Fruit fly (Drosophila melanogaster) whole organism, embryonic: Measurements from ENCODE around the gene Tctp.
A peak's percentile ranks its signal among the peaks of the same experiment; 100 is the strongest.

ENCODE experiments used
- Asciz ChIP-seq: fragments of 200-800 bp; sonication (Bioruptor generic); optimal IDR thresholded peaks from 2 replicates; lab custom pipeline; 2017; ENCODE audit warnings: missing biosample characterization, mild to moderate bottlenecking, missing genetic modification characterization, missing genetic modification reagents
- CG10147 ChIP-seq: fragments of 200-800 bp; sonication (Bioruptor generic); optimal IDR thresholded peaks from 2 replicates; lab custom pipeline; 2019; ENCODE audit warnings: missing biosample characterization, mild to moderate bottlenecking, missing genetic modification characterization, moderate library complexity
- CG11093 ChIP-seq: fragments of 200-800 bp; sonication (Bioruptor generic); IDR thresholded peaks from 3 replicates; pipeline ENCODE4 v1.3.6; 2022; ENCODE audit warnings: missing biosample characterization, missing genetic modification characterization
- CG11456 ChIP-seq: fragments of 200-800 bp; sonication (Bioruptor generic); IDR thresholded peaks from 3 replicates; pipeline ENCODE4 v1.3.6; 2022; ENCODE audit warnings: missing biosample characterization, missing genetic modification characterization
- CG11696 ChIP-seq: fragments of 200-800 bp; sonication (Bioruptor generic); IDR thresholded peaks from 2 replicates; pipeline ENCODE4 v1.3.6; 2022; ENCODE audit warnings: missing biosample characterization, missing genetic modification characterization
- CG12236 ChIP-seq: fragments of 200-800 bp; sonication (Bioruptor generic); optimal IDR thresholded peaks from 2 replicates; lab custom pipeline; 2016; ENCODE audit warnings: missing biosample characterization, missing genetic modification characterization
- CG13624 ChIP-seq: fragments of 200-800 bp; sonication (Bioruptor generic); optimal IDR thresholded peaks from 2 replicates; lab custom pipeline; 2016; ENCODE audit warnings: missing biosample characterization, missing genetic modification characterization
- CG14710 ChIP-seq: fragments of 200-800 bp; sonication (Bioruptor generic); optimal IDR thresholded peaks from 3 replicates; lab custom pipeline; 2019; ENCODE audit warnings: missing biosample characterization, mild to moderate bottlenecking, missing genetic modification characterization, moderate library complexity
- CG15011 ChIP-seq: fragments of 200-800 bp; sonication (Bioruptor generic); optimal IDR thresholded peaks from 3 replicates; lab custom pipeline; 2018; ENCODE audit warnings: missing biosample characterization, mild to moderate bottlenecking, missing genetic modification characterization
- CG1529 ChIP-seq: fragments of 200-800 bp; sonication (Bioruptor generic); optimal IDR thresholded peaks from 3 replicates; lab custom pipeline; 2018; ENCODE audit warnings: missing biosample characterization, missing genetic modification characterization
- CG17186 ChIP-seq: fragments of 200-800 bp; sonication (Bioruptor generic); optimal IDR thresholded peaks from 3 replicates; lab custom pipeline; 2017; ENCODE audit warnings: missing biosample characterization, missing genetic modification reagents, missing genetic modification characterization
- CG17802 ChIP-seq: fragments of 200-800 bp; sonication (Bioruptor generic); optimal IDR thresholded peaks from 2 replicates; lab custom pipeline; 2018; ENCODE audit warnings: missing biosample characterization, mild to moderate bottlenecking, missing genetic modification characterization, moderate library complexity
- CG2116 ChIP-seq: fragments of 200-800 bp; sonication (Bioruptor generic); optimal IDR thresholded peaks from 3 replicates; lab custom pipeline; 2018; ENCODE audit warnings: missing biosample characterization, mild to moderate bottlenecking, missing genetic modification characterization
- CG32532 ChIP-seq: fragments of 200-800 bp; sonication (Bioruptor generic); IDR thresholded peaks from 2 replicates; pipeline ENCODE4 v1.3.6; 2022; ENCODE audit warnings: missing biosample characterization, missing genetic modification characterization
- CG3281 ChIP-seq: fragments of 200-800 bp; sonication (Bioruptor generic); optimal IDR thresholded peaks from 3 replicates; lab custom pipeline; 2017; ENCODE audit warnings: missing biosample characterization, mild to moderate bottlenecking, missing genetic modification characterization
- CG33557 ChIP-seq: fragments of 200-800 bp; sonication (Bioruptor generic); optimal IDR thresholded peaks from 2 replicates; lab custom pipeline; 2019; ENCODE audit warnings: missing biosample characterization, mild to moderate bottlenecking, missing genetic modification characterization, moderate library complexity
- CG34376 ChIP-seq: fragments of 200-800 bp; sonication (Bioruptor generic); optimal IDR thresholded peaks from 2 replicates; lab custom pipeline; 2018; ENCODE audit warnings: missing biosample characterization, mild to moderate bottlenecking, missing genetic modification characterization
- CG34422 ChIP-seq: fragments of 200-800 bp; sonication (Bioruptor generic); IDR thresholded peaks from 3 replicates; pipeline ENCODE4 v1.3.6; 2022; ENCODE audit warnings: missing biosample characterization, missing genetic modification characterization
- CG3847 ChIP-seq: fragments of 200-800 bp; sonication (Bioruptor generic); IDR thresholded peaks from 2 replicates; pipeline ENCODE4 v1.3.6; 2022; ENCODE audit warnings: missing biosample characterization, missing genetic modification characterization
- CG4730 ChIP-seq: fragments of 200-800 bp; sonication (Bioruptor generic); IDR thresholded peaks from 2 replicates; pipeline ENCODE4 v1.3.6; 2022; ENCODE audit warnings: missing biosample characterization, missing genetic modification characterization
- CG4820 ChIP-seq: fragments of 200-800 bp; sonication (Bioruptor generic); optimal IDR thresholded peaks from 3 replicates; lab custom pipeline; 2016; ENCODE audit warnings: missing biosample characterization, missing genetic modification characterization
- ERR ChIP-seq: fragments of 200-800 bp; sonication (Bioruptor generic); optimal IDR thresholded peaks from 2 replicates; lab custom pipeline; 2016; ENCODE audit warnings: missing biosample characterization, missing genetic modification characterization
- Eip74EF ChIP-seq, 2 experiments: fragments of 200-800 bp in 1 of 2; fragments of >200 bp in 1 of 2; sonication (Bioruptor generic) in 1 of 2; optimal IDR thresholded peaks; 2 replicates each; lab custom pipeline; 2017 to 2019; ENCODE audit warnings: missing biosample characterization in 2 of 2, missing genetic modification characterization in 2 of 2, mild to moderate bottlenecking in 1 of 2, moderate library complexity in 1 of 2
- HHEX ChIP-seq: fragments of 200-800 bp; sonication (Bioruptor generic); optimal IDR thresholded peaks from 3 replicates; lab custom pipeline; 2017; ENCODE audit warnings: missing biosample characterization, mild to moderate bottlenecking, missing genetic modification characterization, missing genetic modification reagents
- Hey ChIP-seq: fragments of 200-800 bp; sonication (Bioruptor generic); optimal IDR thresholded peaks from 3 replicates; lab custom pipeline; 2018; ENCODE audit warnings: missing biosample characterization, mild to moderate bottlenecking, missing genetic modification characterization
- Hsf ChIP-seq: fragments of 200-800 bp; sonication (Bioruptor generic); optimal IDR thresholded peaks from 3 replicates; lab custom pipeline; 2016; ENCODE audit warnings: missing biosample characterization, missing genetic modification characterization
- Mrtf ChIP-seq: fragments of 200-800 bp; sonication (Bioruptor generic); IDR thresholded peaks from 3 replicates; pipeline ENCODE4 v1.3.6; 2022; ENCODE audit warnings: missing biosample characterization, missing genetic modification characterization
- Rfx ChIP-seq: fragments of 200-800 bp; sonication (Bioruptor generic); IDR thresholded peaks from 2 replicates; pipeline ENCODE4 v1.3.6; 2022; ENCODE audit warnings: missing biosample characterization, missing genetic modification characterization
- Six4 ChIP-seq: fragments of 200-800 bp; sonication (Bioruptor generic); optimal IDR thresholded peaks from 2 replicates; lab custom pipeline; 2016; ENCODE audit warnings: missing biosample characterization, missing genetic modification characterization
- al ChIP-seq: fragments of 200-800 bp; sonication (Bioruptor generic); IDR thresholded peaks from 2 replicates; pipeline ENCODE4 v1.3.6; 2022; ENCODE audit warnings: missing biosample characterization, missing genetic modification characterization
- bcd ChIP-seq: fragments of 200-800 bp; sonication (Bioruptor generic); optimal IDR thresholded peaks from 2 replicates; lab custom pipeline; 2017; ENCODE audit warnings: missing biosample characterization, mild to moderate bottlenecking, missing genetic modification characterization
- chif ChIP-seq, 2 experiments: fragments of 200-800 bp; sonication (Bioruptor generic); optimal IDR thresholded peaks; 3 replicates each; lab custom pipeline; 2016; ENCODE audit warnings: missing biosample characterization in 2 of 2, missing genetic modification characterization in 2 of 2
- esg ChIP-seq: fragments of 200-800 bp; sonication (Bioruptor generic); conservative IDR thresholded peaks from 2 replicates; pipeline ENCODE4 v1.3.6; 2022; ENCODE audit warnings: missing biosample characterization, missing genetic modification characterization
- fd96Cb ChIP-seq: fragments of 200-800 bp; sonication (Bioruptor generic); optimal IDR thresholded peaks from 2 replicates; lab custom pipeline; 2018; ENCODE audit warnings: missing biosample characterization, mild to moderate bottlenecking, missing genetic modification characterization, moderate library complexity
- grn ChIP-seq: fragments of 200-800 bp; sonication (Bioruptor generic); optimal IDR thresholded peaks from 3 replicates; lab custom pipeline; 2017; ENCODE audit warnings: missing biosample characterization, missing genetic modification characterization
- ham ChIP-seq: fragments of 200-800 bp; sonication (Bioruptor generic); IDR thresholded peaks from 2 replicates; pipeline ENCODE4 v1.3.6; 2022; ENCODE audit warnings: missing biosample characterization, missing genetic modification characterization
- her ChIP-seq: fragments of 200-800 bp; sonication (Bioruptor generic); optimal IDR thresholded peaks from 2 replicates; lab custom pipeline; 2016; ENCODE audit warnings: missing biosample characterization, missing genetic modification characterization
- ind ChIP-seq: fragments of 200-800 bp; sonication (Bioruptor generic); optimal IDR thresholded peaks from 3 replicates; lab custom pipeline; 2016; ENCODE audit warnings: missing biosample characterization, missing genetic modification characterization
- jumu ChIP-seq: fragments of 200-800 bp; sonication (Bioruptor generic); optimal IDR thresholded peaks from 3 replicates; lab custom pipeline; 2016; ENCODE audit warnings: missing biosample characterization, missing genetic modification characterization
- kah ChIP-seq: fragments of 200-800 bp; sonication (Bioruptor generic); optimal IDR thresholded peaks from 2 replicates; lab custom pipeline; 2018; ENCODE audit warnings: missing biosample characterization, mild to moderate bottlenecking, missing genetic modification characterization
- ken ChIP-seq: fragments of 200-800 bp; sonication (Bioruptor generic); IDR thresholded peaks from 3 replicates; pipeline ENCODE4 v1.3.6; 2022; ENCODE audit warnings: missing biosample characterization, missing genetic modification characterization
- lilli ChIP-seq: fragments of 200-800 bp; sonication (Bioruptor generic); optimal IDR thresholded peaks from 3 replicates; lab custom pipeline; 2016; ENCODE audit warnings: missing biosample characterization, missing genetic modification characterization
- mam ChIP-seq: fragments of 200-800 bp; sonication (Bioruptor generic); optimal IDR thresholded peaks from 3 replicates; lab custom pipeline; 2016; ENCODE audit warnings: missing biosample characterization, missing genetic modification characterization
- pfk ChIP-seq: fragments of 200-800 bp; sonication (Bioruptor generic); optimal IDR thresholded peaks from 2 replicates; lab custom pipeline; 2018; ENCODE audit warnings: missing biosample characterization, mild to moderate bottlenecking, missing genetic modification characterization, moderate library complexity
- pita ChIP-seq: fragments of 200-800 bp; sonication (Bioruptor generic); optimal IDR thresholded peaks from 2 replicates; lab custom pipeline; 2017; ENCODE audit warnings: missing biosample characterization, mild to moderate bottlenecking, missing genetic modification characterization
- psq ChIP-seq: fragments of 200-800 bp; sonication (Bioruptor generic); optimal IDR thresholded peaks from 2 replicates; lab custom pipeline; 2017; ENCODE audit warnings: missing biosample characterization, missing genetic modification characterization
- salm ChIP-seq: fragments of 200-800 bp; sonication (Bioruptor generic); optimal IDR thresholded peaks from 2 replicates; lab custom pipeline; 2018; ENCODE audit warnings: missing biosample characterization, mild to moderate bottlenecking, missing genetic modification characterization
- slp2 ChIP-seq: fragments of 200-800 bp; sonication (Bioruptor generic); optimal IDR thresholded peaks from 2 replicates; lab custom pipeline; 2016; ENCODE audit warnings: missing biosample characterization, missing genetic modification characterization
- sug ChIP-seq: fragments of 200-800 bp; optimal IDR thresholded peaks from 2 replicates; lab custom pipeline; 2019; ENCODE audit warnings: missing biosample characterization, mild to moderate bottlenecking, missing genetic modification characterization, moderate library complexity
- tgo ChIP-seq: fragments of 200-800 bp; sonication (Bioruptor generic); IDR thresholded peaks from 3 replicates; pipeline ENCODE4 v1.3.6; 2022; ENCODE audit warnings: missing biosample characterization, missing genetic modification characterization
- usp ChIP-seq: fragments of >200 bp; optimal IDR thresholded peaks from 2 replicates; lab custom pipeline; 2017; ENCODE audit warnings: missing biosample characterization, missing genetic modification characterization

The Tctp gene

DNA sequence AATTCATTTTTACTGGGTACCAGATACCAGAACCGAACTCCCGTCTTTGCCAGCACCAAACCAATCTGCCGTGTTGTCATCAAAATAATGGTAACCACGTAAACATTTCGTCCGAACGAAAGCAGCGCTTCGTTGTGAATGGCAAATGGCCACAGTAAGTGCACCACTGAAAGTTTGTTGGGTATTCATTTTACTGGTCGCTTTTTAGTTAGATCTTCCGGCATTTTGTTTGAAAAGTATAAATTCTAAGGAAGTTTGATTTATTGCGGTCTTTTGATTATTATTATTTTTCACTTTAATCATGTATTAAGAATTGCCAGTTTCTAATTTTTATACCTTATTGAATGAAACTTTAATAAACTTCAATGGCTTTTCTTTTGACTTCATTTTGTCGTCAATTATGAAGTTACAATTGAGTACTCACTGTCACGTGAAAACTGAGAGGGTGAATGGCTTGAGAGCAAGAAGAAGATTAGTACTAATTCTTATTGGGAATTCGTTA, 4.5 kb downstream of the Tctp start, which contains the start of gene ZnT86D (continued):
- TF ChIP-seq Six4 = no peak
- peak; percentile 58; the same call in 1 of the 2 replicates for TF ChIP-seq al
- no peak for TF ChIP-seq ham (GFP tag; lab: Robert Waterston, UW)
- no peak for TF ChIP-seq usp
- TF ChIP-seq CG17802 = no peak
- peak; percentile 86 for TF ChIP-seq CG14710 (tag; lab: Kevin White, UChicago)
- no peak for TF ChIP-seq her (GFP tag; lab: Kevin White, UChicago)
- peak; percentile 11 for TF ChIP-seq kah (GFP tag; lab: Kevin White, UChicago)
- no peak for TF ChIP-seq esg
- TF ChIP-seq fd96Cb (tag; lab: Kevin White, UChicago) = peak; percentile 37
- no peak for TF ChIP-seq CG12236 (GFP tag; lab: Kevin White, UChicago)
- TF ChIP-seq salm (tag; lab: Kevin White, UChicago) = peak; percentile 45
- peak; percentile 35 for TF ChIP-seq slp2
- peak; percentile 66 for TF ChIP-seq CG3281 (GFP tag; lab: Kevin White, UChicago)
- no peak for TF ChIP-seq CG11456 (GFP tag; lab: Robert Waterston, UW)
- TF ChIP-seq sug (tag; lab: Kevin White, UChicago) = peak; percentile 80
- peak; percentile 79 for TF ChIP-seq CG10147
- no peak for TF ChIP-seq Hey
- TF ChIP-seq Rfx = peak; percentile 61
- TF ChIP-seq CG32532 = peak; percentile 68
- no peak for TF ChIP-seq CG11093 (GFP tag; lab: Robert Waterston, UW)
- TF ChIP-seq ind (GFP tag; lab: Kevin White, UChicago) = peak; percentile 59
- TF ChIP-seq pfk (GFP tag; lab: Kevin White, UChicago) = peak; percentile 31
- TF ChIP-seq grn (GFP tag; lab: Kevin White, UChicago) = no peak
- peak; percentile 11 for TF ChIP-seq CG13624
- no peak for TF ChIP-seq CG17186 (GFP tag; lab: Kevin White, UChicago)
- peak in 1 of 2 experiments; percentile 46 for TF ChIP-seq Eip74EF (GFP tag; optimal IDR thresholded peaks at IDR 0.05; lab: Kevin White, UChicago)
- TF ChIP-seq Mrtf = peak; percentile 60; the same call in 2 of the 3 replicates
- TF ChIP-seq psq (GFP tag; lab: Kevin White, UChicago) = no peak
- TF ChIP-seq HHEX (GFP tag; lab: Kevin White, UChicago) = peak; percentile 33
- peak; percentile 21 for TF ChIP-seq CG15011 (GFP tag; lab: Kevin White, UChicago)
- TF ChIP-seq ken (GFP tag; lab: Robert Waterston, UW) = 0 out of 3 replicates have a peak, but pooled peaks have one; percentile 4
- TF ChIP-seq mam (GFP tag; lab: Kevin White, UChicago) = peak; percentile 60
- no peak for TF ChIP-seq CG4730 (GFP tag; lab: Robert Waterston, UW)
- peak; percentile 60; the same call in 2 of the 3 replicates for TF ChIP-seq CG34422 (GFP tag; lab: Robert Waterston, UW)
- peak; percentile 53 for TF ChIP-seq jumu (GFP tag; lab: Kevin White, UChicago)
- TF ChIP-seq pita (GFP tag; lab: Kevin White, UChicago) = no peak
- no peak for TF ChIP-seq CG11696 (GFP tag; lab: Robert Waterston, UW)
- peak; percentile 67 for TF ChIP-seq CG34376
- TF ChIP-seq bcd (GFP tag; lab: Kevin White, UChicago) = peak; percentile 68
- peak; percentile 65 for TF ChIP-seq CG3847 (GFP tag; lab: Robert Waterston, UW)
- peak; percentile 23; the same call in 1 of the 3 replicates for TF ChIP-seq tgo (GFP tag; lab: Robert Waterston, UW)
- peak; percentile 20 for TF ChIP-seq CG1529 (GFP tag; lab: Kevin White, UChicago)
- TF ChIP-seq ERR (GFP tag; lab: Kevin White, UChicago) = no peak
- peak; percentile 5 for TF ChIP-seq Asciz
- TF ChIP-seq CG33557 (GFP tag; lab: Kevin White, UChicago) = peak; percentile 55
- peak; percentile 12 to 43 for TF ChIP-seq chif (GFP tag; optimal IDR thresholded peaks at IDR 0.05; lab: Kevin White, UChicago)
- peak; percentile 63 for TF ChIP-seq lilli
- TF ChIP-seq CG4820 (GFP tag; lab: Kevin White, UChicago) = peak; percentile 77
- TF ChIP-seq Hsf (GFP tag; lab: Kevin White, UChicago) = peak; percentile 60
- no peak for TF ChIP-seq CG2116 (GFP tag; lab: Kevin White, UChicago)
